Fruit fly (Drosophila melanogaster) whole organism, adult: ENCODE data around the gene Prp40.

Source experiments
- CG12768 ChIP-seq: fragments of 200-800 bp; sonication (Bioruptor generic); optimal IDR thresholded peaks from 2 replicates; lab custom pipeline; 2017; ENCODE audit warnings: missing biosample characterization, missing genetic modification characterization, mild to moderate bottlenecking, moderate library complexity, missing genetic modification reagents
- CG1620 ChIP-seq: fragments of 200-800 bp; sonication (Bioruptor generic); optimal IDR thresholded peaks from 2 replicates; lab custom pipeline; 2016; ENCODE audit warnings: missing biosample characterization, missing genetic modification characterization
- CG33017 ChIP-seq: fragments of 200-800 bp; sonication (Bioruptor generic); optimal IDR thresholded peaks from 2 replicates; lab custom pipeline; 2018; ENCODE audit warnings: missing biosample characterization, mild to moderate bottlenecking, missing genetic modification characterization, moderate library complexity
- CG5204 ChIP-seq: fragments of 200-800 bp; sonication (Bioruptor generic); optimal IDR thresholded peaks from 2 replicates; lab custom pipeline; 2016; ENCODE audit warnings: missing biosample characterization, missing genetic modification characterization
- CG7045 ChIP-seq: fragments of 200-800 bp; sonication (Bioruptor generic); optimal IDR thresholded peaks from 2 replicates; lab custom pipeline; 2017; ENCODE audit warnings: missing biosample characterization, mild to moderate bottlenecking, missing genetic modification characterization
- Clk ChIP-seq: fragments of 200-800 bp; sonication (Bioruptor generic); optimal IDR thresholded peaks from 2 replicates; lab custom pipeline; 2017; ENCODE audit warnings: missing biosample characterization, missing genetic modification characterization
- Hr96 ChIP-seq: fragments of 200-800 bp; sonication (Bioruptor generic); optimal IDR thresholded peaks from 2 replicates; lab custom pipeline; 2016; ENCODE audit warnings: missing biosample characterization, missing genetic modification characterization
- cnc ChIP-seq, 2 experiments: fragments of >200 bp; optimal IDR thresholded peaks; 2 replicates each; lab custom pipeline; 2017
- kay ChIP-seq: fragments of 200-800 bp; sonication (Bioruptor generic); peaks from one replicate; lab custom pipeline; 2016; ENCODE audit warnings: missing biosample characterization, missing genetic modification characterization, borderline replicate concordance
- pad ChIP-seq: fragments of 200-800 bp; sonication (Bioruptor generic); optimal IDR thresholded peaks from 3 replicates; lab custom pipeline; 2017; ENCODE audit warnings: missing biosample characterization, missing genetic modification characterization, mild to moderate bottlenecking, moderate library complexity, missing genetic modification reagents
- toe ChIP-seq: fragments of 200-800 bp; sonication (Bioruptor generic); optimal IDR thresholded peaks from 2 replicates; lab custom pipeline; 2016; ENCODE audit warnings: missing biosample characterization, missing genetic modification characterization

dm6 chr2L:3005483-3005882 is 17.5 kb upstream of the Prp40 start:
- no peak for TF ChIP-seq kay (GFP tag; lab: Kevin White, UChicago)
- TF ChIP-seq pad (GFP tag; lab: Kevin White, UChicago): no peak
- no peak for TF ChIP-seq CG7045 (GFP tag; lab: Kevin White, UChicago)
- TF ChIP-seq CG5204 (GFP tag; lab: Kevin White, UChicago): no peak
- no peak for TF ChIP-seq toe (GFP tag; lab: Kevin White, UChicago)
- no peak for TF ChIP-seq Hr96 (GFP tag; lab: Kevin White, UChicago)
- TF ChIP-seq CG33017 (tag; lab: Kevin White, UChicago): no peak
- TF ChIP-seq Clk: no peak
- no peak for TF ChIP-seq CG1620 (GFP tag; lab: Kevin White, UChicago)
- TF ChIP-seq cnc (optimal IDR thresholded peaks at IDR 0.05; lab: Kevin White, UChicago): no peak
- no peak for TF ChIP-seq CG12768 (GFP tag; lab: Kevin White, UChicago)
